Worm (Caenorhabditis elegans): ENCODE results near the gene irld-3.

The irld-3 gene

DNA sequence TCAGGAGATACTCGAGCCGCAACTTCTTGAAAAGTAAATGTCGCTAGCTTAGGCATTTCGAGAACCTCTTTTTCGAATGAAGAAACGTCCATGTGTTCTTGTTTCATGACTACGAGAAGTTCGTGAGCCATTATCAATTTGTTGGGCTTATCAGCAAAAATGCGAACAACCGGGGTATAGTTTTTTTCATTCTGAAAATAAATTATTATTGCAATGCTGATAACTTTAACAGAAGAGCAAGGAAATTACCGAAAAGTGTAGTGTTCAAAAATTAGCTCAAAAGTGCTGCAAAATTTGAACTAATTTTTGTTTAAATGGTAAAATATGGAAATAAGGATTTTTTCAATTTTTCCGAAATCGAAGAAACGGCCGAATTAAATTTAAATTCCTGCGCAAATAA, 26.2 kb downstream of the irld-3 start:
- no peak for TF ChIP-seq zip-5 (tag; optimal IDR thresholded peaks at IDR 0.05)
- no peak for TF ChIP-seq unc-55 (GFP tag; optimal IDR thresholded peaks at IDR 0.05)
- no peak for TF ChIP-seq ceh-24 (tag; optimal IDR thresholded peaks at IDR 0.05)
- no peak for TF ChIP-seq ceh-2 (tag; optimal IDR thresholded peaks at IDR 0.05)
- TF ChIP-seq fkh-6 (tag; optimal IDR thresholded peaks at IDR 0.05), result no peak
- TF ChIP-seq lin-11 (tag; optimal IDR thresholded peaks at IDR 0.05), result no peak
- TF ChIP-seq K09A11.1 (tag; optimal IDR thresholded peaks at IDR 0.05; ENCODE audit: insufficient read depth), result no peak
- TF ChIP-seq dve-1 (tag; optimal IDR thresholded peaks at IDR 0.05), result no peak
- no peak for TF ChIP-seq ceh-45 (GFP tag; IDR thresholded peaks at IDR 0.05)
- TF ChIP-seq hlh-6 (tag; optimal IDR thresholded peaks at IDR 0.05), result no peak
- TF ChIP-seq npax-4 (tag; optimal IDR thresholded peaks at IDR 0.05), result no peak

ce11 chrV:3107450-3107849, 30.9 kb downstream of the irld-3 start, which contains the start of gene str-68:
Gene str-68 (minus strand): TSS chrV:3107550.
- TF ChIP-seq Y22D7AL.16 (tag; optimal IDR thresholded peaks at IDR 0.05), result no peak
- no peak for TF ChIP-seq gmeb-2 (tag; optimal IDR thresholded peaks at IDR 0.05)
- no peak for TF ChIP-seq ceh-18 (tag; optimal IDR thresholded peaks at IDR 0.05)

DNA sequence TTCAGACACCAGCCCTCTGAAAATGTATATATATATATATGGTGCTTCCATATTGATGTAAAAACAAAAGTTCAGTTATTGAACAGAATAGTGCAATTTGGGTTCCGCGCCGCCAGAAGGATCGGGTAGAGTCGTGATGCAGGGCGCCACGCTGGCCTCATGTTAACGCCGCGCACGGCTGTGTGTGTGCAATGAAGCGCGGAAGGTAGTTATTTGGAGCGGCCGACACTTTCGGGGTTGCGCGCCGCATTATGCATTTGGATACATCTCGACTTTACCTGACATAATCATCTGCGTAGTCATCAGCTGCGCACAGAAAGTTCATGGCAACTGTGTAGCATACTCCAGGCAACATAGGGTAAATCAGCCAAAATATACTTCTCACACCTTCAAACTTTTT, 31.6 kb downstream of the irld-3 start:
- TF ChIP-seq ceh-45 (GFP tag; IDR thresholded peaks at IDR 0.05) (no peak), fax-1 (tag; optimal IDR thresholded peaks at IDR 0.05) (no peak), odd-2 (tag; optimal IDR thresholded peaks at IDR 0.05) (no peak), ztf-16 (tag; optimal IDR thresholded peaks at IDR 0.05) (no peak)

ce11 chrV:3105810-3106209, 32.6 kb downstream of the irld-3 start, which contains the start of gene str-69:
Gene str-69 (minus strand): TSS chrV:3105910.
- TF ChIP-seq nhr-232 (tag; optimal IDR thresholded peaks at IDR 0.05) (no peak), unc-55 (GFP tag; optimal IDR thresholded peaks at IDR 0.05) (no peak), pat-9 (tag; optimal IDR thresholded peaks at IDR 0.05) (no peak), che-1 (tag; optimal IDR thresholded peaks at IDR 0.05) (no peak), ttx-3 (tag; optimal IDR thresholded peaks at IDR 0.05) (no peak), ceh-18 (tag; optimal IDR thresholded peaks at IDR 0.05) (no peak), odd-2 (tag; optimal IDR thresholded peaks at IDR 0.05) (no peak), pros-1 (tag; optimal IDR thresholded peaks at IDR 0.05) (no peak), ahr-1 (tag; optimal IDR thresholded peaks at IDR 0.05) (no peak), unc-42 (tag; optimal IDR thresholded peaks at IDR 0.05) (no peak), elt-4 (tag; optimal IDR thresholded peaks at IDR 0.05) (no peak), unc-86 (tag; optimal IDR thresholded peaks at IDR 0.05) (no peak), ama-1 (optimal IDR thresholded peaks at IDR 0.05) (no peak)

ce11 chrV:3104134-3104533, 34.3 kb downstream of the irld-3 start, which contains the start of gene str-66:
Gene str-66 (minus strand): TSS chrV:3104234.
- TF ChIP-seq ztf-16 (tag; optimal IDR thresholded peaks at IDR 0.05), result no peak
- no peak for TF ChIP-seq nhr-11 (tag; optimal IDR thresholded peaks at IDR 0.05)
- no peak for TF ChIP-seq lin-11 (tag; optimal IDR thresholded peaks at IDR 0.05)
- no peak for TF ChIP-seq ceh-14 (tag; optimal IDR thresholded peaks at IDR 0.05)
- TF ChIP-seq hlh-13 (GFP tag; optimal IDR thresholded peaks at IDR 0.05), result no peak
- no peak for TF ChIP-seq ceh-24 (tag; optimal IDR thresholded peaks at IDR 0.05)
- no peak for TF ChIP-seq C08G9.2 (tag; optimal IDR thresholded peaks at IDR 0.05)
- no peak for TF ChIP-seq che-1 (tag; optimal IDR thresholded peaks at IDR 0.05)
- no peak for TF ChIP-seq hlh-6 (tag; optimal IDR thresholded peaks at IDR 0.05)
- TF ChIP-seq ceh-18 (tag; optimal IDR thresholded peaks at IDR 0.05), result no peak
- no peak for TF ChIP-seq zip-5 (tag; optimal IDR thresholded peaks at IDR 0.05)
- no peak for TF ChIP-seq ceh-31 (tag; optimal IDR thresholded peaks at IDR 0.05)
- TF ChIP-seq sdc-2 (tag; optimal IDR thresholded peaks at IDR 0.05), result no peak
- TF ChIP-seq sox-4 (tag; optimal IDR thresholded peaks at IDR 0.05), result no peak
